Fruit fly (Drosophila melanogaster) whole organism, prepupa: Measurements from ENCODE around the gene Hmr.

Experiments used
- CG11902 ChIP-seq: fragments of 200-800 bp; sonication (Bioruptor generic); optimal IDR thresholded peaks from 3 replicates; lab custom pipeline; 2016; ENCODE audit warnings: missing biosample characterization, missing genetic modification characterization
- CG1621 ChIP-seq: fragments of 200-800 bp; sonication (Bioruptor generic); optimal IDR thresholded peaks from 3 replicates; lab custom pipeline; 2018; ENCODE audit warnings: missing biosample characterization, mild to moderate bottlenecking, missing genetic modification characterization
- CG16779 ChIP-seq: fragments of 200-800 bp; sonication (Bioruptor generic); optimal IDR thresholded peaks from 3 replicates; lab custom pipeline; 2017; ENCODE audit warnings: missing biosample characterization, mild to moderate bottlenecking, missing genetic modification characterization
- CG3032 ChIP-seq: fragments of 200-800 bp; optimal IDR thresholded peaks from 2 replicates; lab custom pipeline; 2019; ENCODE audit warnings: missing biosample characterization, mild to moderate bottlenecking, missing genetic modification characterization, moderate library complexity
- CG32006 ChIP-seq: fragments of 200-800 bp; sonication (Bioruptor generic); optimal IDR thresholded peaks from 3 replicates; lab custom pipeline; 2017; ENCODE audit warnings: missing biosample characterization, mild to moderate bottlenecking, missing genetic modification characterization
- CG34406 ChIP-seq: fragments of 200-800 bp; sonication (Bioruptor generic); optimal IDR thresholded peaks from 3 replicates; lab custom pipeline; 2016; ENCODE audit warnings: missing biosample characterization, missing genetic modification characterization
- CG6163 ChIP-seq: fragments of 200-800 bp; sonication (Bioruptor generic); IDR thresholded peaks from 3 replicates; pipeline ENCODE4 v1.3.6; 2022; ENCODE audit warnings: missing biosample characterization, missing genetic modification characterization
- CG6276 ChIP-seq: fragments of 200-800 bp; sonication (Bioruptor generic); optimal IDR thresholded peaks from 2 replicates; lab custom pipeline; 2017; ENCODE audit warnings: missing biosample characterization, mild to moderate bottlenecking, missing genetic modification characterization
- CG6808 ChIP-seq: fragments of 200-800 bp; sonication (Bioruptor generic); optimal IDR thresholded peaks from 3 replicates; lab custom pipeline; 2017; ENCODE audit warnings: missing biosample characterization, missing genetic modification characterization, mild to moderate bottlenecking, moderate library complexity, missing genetic modification reagents
- CG8119 ChIP-seq: fragments of 200-800 bp; sonication (Bioruptor generic); IDR thresholded peaks from 3 replicates; pipeline ENCODE4 v1.3.6; 2022; ENCODE audit warnings: missing biosample characterization, missing genetic modification characterization
- CG8319 ChIP-seq: fragments of 200-800 bp; sonication (Bioruptor generic); optimal IDR thresholded peaks from 3 replicates; lab custom pipeline; 2016; ENCODE audit warnings: missing biosample characterization, missing genetic modification characterization
- CG8632 ChIP-seq: fragments of 200-800 bp; sonication (Bioruptor generic); optimal IDR thresholded peaks from 3 replicates; lab custom pipeline; 2016; ENCODE audit warnings: missing biosample characterization, missing genetic modification characterization
- Eip75B ChIP-seq: fragments of 200-800 bp; sonication (Bioruptor generic); optimal IDR thresholded peaks from 3 replicates; lab custom pipeline; 2016; ENCODE audit warnings: missing biosample characterization, missing genetic modification characterization
- Eip78C ChIP-seq: fragments of 200-800 bp; sonication (Bioruptor generic); peaks from one replicate; lab custom pipeline; 2016; ENCODE audit warnings: missing biosample characterization, missing genetic modification characterization
- Ets21C ChIP-seq: fragments of 200-800 bp; sonication (Bioruptor generic); optimal IDR thresholded peaks from 3 replicates; lab custom pipeline; 2016; ENCODE audit warnings: missing biosample characterization, missing genetic modification characterization
- Ets96B ChIP-seq: fragments of 200-800 bp; optimal IDR thresholded peaks from 2 replicates; lab custom pipeline; 2019; ENCODE audit warnings: missing biosample characterization, mild to moderate bottlenecking, missing genetic modification characterization, moderate library complexity
- Hr38 ChIP-seq: sonication (Bioruptor generic); optimal IDR thresholded peaks from 2 replicates; lab custom pipeline; 2016; ENCODE audit warnings: missing biosample characterization, missing genetic modification characterization
- Hr39 ChIP-seq: fragments of 200-800 bp; sonication (Bioruptor generic); optimal IDR thresholded peaks from 2 replicates; lab custom pipeline; 2016; ENCODE audit warnings: missing biosample characterization, missing genetic modification characterization
- Hr4 ChIP-seq: fragments of 200-800 bp; sonication (Bioruptor generic); optimal IDR thresholded peaks from 3 replicates; lab custom pipeline; 2016; ENCODE audit warnings: missing biosample characterization, missing genetic modification characterization
- Met ChIP-seq: fragments of 200-800 bp; sonication (Bioruptor generic); optimal IDR thresholded peaks from 3 replicates; lab custom pipeline; 2016; ENCODE audit warnings: missing biosample characterization, missing genetic modification characterization
- OdsH ChIP-seq: fragments of 200-800 bp; sonication (Bioruptor generic); optimal IDR thresholded peaks from 3 replicates; lab custom pipeline; 2016; ENCODE audit warnings: missing biosample characterization, missing genetic modification characterization
- Sox14 ChIP-seq: fragments of 200-800 bp; sonication (Bioruptor generic); optimal IDR thresholded peaks from 3 replicates; lab custom pipeline; 2016; ENCODE audit warnings: missing biosample characterization, missing genetic modification characterization
- Sox15 ChIP-seq: fragments of 200-800 bp; sonication (Bioruptor generic); optimal IDR thresholded peaks from 3 replicates; lab custom pipeline; 2016; ENCODE audit warnings: missing biosample characterization, missing genetic modification characterization
- achi ChIP-seq: fragments of 200-800 bp; sonication (Bioruptor generic); optimal IDR thresholded peaks from 3 replicates; lab custom pipeline; 2016; ENCODE audit warnings: missing biosample characterization, missing genetic modification characterization
- dac ChIP-seq: fragments of 200-800 bp; sonication (Bioruptor generic); optimal IDR thresholded peaks from 2 replicates; lab custom pipeline; 2017; ENCODE audit warnings: missing biosample characterization, mild to moderate bottlenecking, missing genetic modification characterization
- dsx ChIP-seq: fragments of 200-800 bp; optimal IDR thresholded peaks from 3 replicates; lab custom pipeline; 2019; ENCODE audit warnings: missing biosample characterization, mild to moderate bottlenecking, missing genetic modification characterization, moderate library complexity; ENCODE audit not compliant: poor library complexity, severe bottlenecking
- esn ChIP-seq: fragments of 200-800 bp; sonication (Bioruptor generic); optimal IDR thresholded peaks from 2 replicates; lab custom pipeline; 2016; ENCODE audit warnings: missing biosample characterization, mild to moderate bottlenecking, missing genetic modification characterization, moderate library complexity
- fd59A ChIP-seq: fragments of 200-800 bp; sonication (Bioruptor generic); optimal IDR thresholded peaks from 2 replicates; lab custom pipeline; 2017; ENCODE audit warnings: missing biosample characterization, mild to moderate bottlenecking, missing genetic modification characterization, missing genetic modification reagents
- fkh ChIP-seq: fragments of 200-800 bp; sonication (Bioruptor generic); optimal IDR thresholded peaks from 3 replicates; lab custom pipeline; 2017; ENCODE audit warnings: missing biosample characterization, mild to moderate bottlenecking, missing genetic modification characterization, moderate library complexity
- pdm3 ChIP-seq: fragments of 200-800 bp; sonication (Bioruptor generic); optimal IDR thresholded peaks from 3 replicates; lab custom pipeline; 2016; ENCODE audit warnings: missing biosample characterization, missing genetic modification characterization
- ss ChIP-seq, 2 experiments: fragments of 200-800 bp; sonication (Bioruptor generic); optimal IDR thresholded peaks; 2 replicates in 1 of 2; 3 replicates in 1 of 2; lab custom pipeline; 2017 to 2018; ENCODE audit warnings: mild to moderate bottlenecking in 2 of 2, missing biosample characterization in 2 of 2, missing genetic modification characterization in 2 of 2, moderate library complexity in 1 of 2
- vri ChIP-seq: fragments of 200-800 bp; sonication (Bioruptor generic); optimal IDR thresholded peaks from 3 replicates; lab custom pipeline; 2016; ENCODE audit warnings: missing biosample characterization, mild to moderate bottlenecking, missing genetic modification characterization

The Hmr gene

dm6 chrX:10547070-10547856 is 48.4 kb downstream of the Hmr start (continued):
- TF ChIP-seq CG8119 (GFP tag; lab: Robert Waterston, UW) = peak; percentile 96
- peak; percentile 81 for TF ChIP-seq vri
- peak; percentile 94 for TF ChIP-seq Met
- TF ChIP-seq OdsH (GFP tag; lab: Kevin White, UChicago) = peak; percentile 94
- TF ChIP-seq CG1621 = peak; percentile 85
- peak; percentile 86 for TF ChIP-seq CG34406 (GFP tag; lab: Kevin White, UChicago)
- TF ChIP-seq esn (GFP tag; lab: Kevin White, UChicago) = peak; percentile 95
- TF ChIP-seq pdm3 (GFP tag; lab: Kevin White, UChicago) = peak; percentile 94
- peak; percentile 95 for TF ChIP-seq Hr4 (GFP tag; lab: Kevin White, UChicago)
- peak; percentile 65 for TF ChIP-seq Hr38 (GFP tag; lab: Kevin White, UChicago)
- TF ChIP-seq CG6808 (GFP tag; lab: Kevin White, UChicago) = peak; percentile 78
- peak; percentile 90 for TF ChIP-seq Ets21C (GFP tag; lab: Kevin White, UChicago)
- peak; percentile 84 for TF ChIP-seq CG8319 (GFP tag; lab: Kevin White, UChicago)
- TF ChIP-seq CG11902 (GFP tag; lab: Kevin White, UChicago) = peak; percentile 84
- peak; percentile 97 for TF ChIP-seq CG6163 (GFP tag; lab: Robert Waterston, UW)
- TF ChIP-seq Sox14 (GFP tag; lab: Kevin White, UChicago) = peak; percentile 93
- peak; percentile 94 for TF ChIP-seq CG6276 (GFP tag; lab: Kevin White, UChicago)
- peak; percentile 86 for TF ChIP-seq CG3032 (tag; lab: Kevin White, UChicago)
- TF ChIP-seq Hr39 = peak; percentile 95
- TF ChIP-seq dac (GFP tag; lab: Kevin White, UChicago) = peak; percentile 91
- peak; percentile 85 for TF ChIP-seq fd59A (GFP tag; lab: Kevin White, UChicago)
- TF ChIP-seq Eip75B (GFP tag; lab: Kevin White, UChicago) = peak; percentile 90
- TF ChIP-seq CG32006 (GFP tag; lab: Kevin White, UChicago) = peak; percentile 96
- peak; percentile 83 for TF ChIP-seq Ets96B (tag; lab: Kevin White, UChicago)
- TF ChIP-seq, all 60 proteins: peak for 60

dm6 chrX:10546631-10547030 is 49.0 kb downstream of the Hmr start:
- TF ChIP-seq vri (no peak), dsx (GFP tag; lab: Kevin White, UChicago) (peak; percentile 90), Eip75B (GFP tag; lab: Kevin White, UChicago) (no peak), CG8319 (GFP tag; lab: Kevin White, UChicago) (no peak), CG16779 (tag; lab: Kevin White, UChicago) (no peak), fkh (GFP tag; lab: Kevin White, UChicago) (peak; percentile 13), fd59A (GFP tag; lab: Kevin White, UChicago) (no peak), ss (GFP tag; optimal IDR thresholded peaks at IDR 0.05; lab: Kevin White, UChicago) (peak in 1 of 2 experiments; percentile 69)

dm6 chrX:10546034-10546433 is 49.6 kb downstream of the Hmr start:
- no peak for TF ChIP-seq Sox15
- peak; percentile 8 for TF ChIP-seq Eip78C (GFP tag; lab: Kevin White, UChicago)
- no peak for TF ChIP-seq Ets21C (GFP tag; lab: Kevin White, UChicago)
- no peak for TF ChIP-seq achi (GFP tag; lab: Kevin White, UChicago)
- no peak for TF ChIP-seq CG6808 (GFP tag; lab: Kevin White, UChicago)
- TF ChIP-seq Sox14 (GFP tag; lab: Kevin White, UChicago) = no peak

- TF ChIP-seq CG8632 (GFP tag; lab: Kevin White, UChicago) = no peak
- TF ChIP-seq ss (GFP tag; optimal IDR thresholded peaks at IDR 0.05; lab: Kevin White, UChicago) = peak in 1 of 2 experiments; percentile 55
- peak; percentile 7 for TF ChIP-seq Eip78C (GFP tag; lab: Kevin White, UChicago)
Measured at dm6 chrX:10544287-10544686, 51.4 kb downstream of the Hmr start.
